Worm (Caenorhabditis elegans): ENCODE results near the gene H24K24.2.

The H24K24.2 gene

DNA sequence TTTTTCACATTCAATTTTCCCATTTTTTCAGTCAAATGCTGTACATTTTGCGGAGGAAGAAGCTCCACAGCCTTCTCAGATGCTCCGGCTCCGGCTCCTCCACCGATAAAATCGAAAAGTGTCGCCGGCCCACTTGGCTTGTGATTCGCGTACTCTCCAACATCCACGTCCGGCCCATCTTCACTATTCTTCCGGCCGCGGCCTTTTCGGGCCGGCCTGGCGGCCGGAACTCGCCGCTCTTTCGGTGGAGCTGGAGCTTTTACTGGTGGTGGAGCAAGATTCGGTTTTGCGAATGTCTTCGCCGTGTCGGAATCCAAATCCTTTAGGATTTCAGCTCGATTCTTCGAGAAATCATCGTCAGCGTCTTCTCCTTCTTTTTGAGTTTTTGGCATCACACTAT, 25.0 kb downstream of the H24K24.2 start:
- no peak for TF ChIP-seq med-1 (GFP tag; optimal IDR thresholded peaks at IDR 0.05; ENCODE audit: insufficient read depth)

DNA sequence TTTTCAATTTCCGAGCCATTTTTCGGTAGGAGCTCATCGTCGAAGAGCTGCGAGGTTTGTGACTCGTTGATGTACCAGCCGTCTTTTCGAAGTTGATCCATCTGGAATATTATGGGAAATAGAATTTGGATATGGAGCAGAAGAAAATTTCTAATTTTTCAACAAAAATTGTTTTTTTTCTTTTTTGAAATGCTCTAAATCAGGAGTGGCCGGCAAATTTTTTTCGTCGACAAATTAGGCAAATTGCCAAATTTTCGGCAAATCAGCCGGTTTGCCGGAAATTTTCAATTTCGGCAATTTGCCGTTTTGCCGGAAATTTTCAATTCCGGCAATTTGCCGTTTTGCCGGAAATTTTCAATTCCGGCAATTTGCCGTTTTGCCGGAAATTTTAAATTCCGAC, 27.6 kb downstream of the H24K24.2 start, which contains the start of gene Y50D4C.3:
Gene Y50D4C.3 (minus strand): TSS at position 101 of the 400 bp plus-strand sequence.
- TF ChIP-seq flt-1 (GFP tag; IDR thresholded peaks at IDR 0.05) (no peak), ztf-29 (GFP tag; IDR thresholded peaks at IDR 0.05) (no peak), cog-1 (tag; optimal IDR thresholded peaks at IDR 0.05) (no peak), tab-1 (GFP tag; IDR thresholded peaks at IDR 0.05) (no peak), med-1 (GFP tag; optimal IDR thresholded peaks at IDR 0.05; ENCODE audit: insufficient read depth) (no peak), ztf-23 (GFP tag; IDR thresholded peaks at IDR 0.05) (no peak), ref-1 (GFP tag; conservative IDR thresholded peaks at IDR 0.05) (no peak), klf-2 (GFP tag; conservative IDR thresholded peaks at IDR 0.05) (no peak), T22C8.4 (GFP tag; IDR thresholded peaks at IDR 0.05) (no peak)

DNA sequence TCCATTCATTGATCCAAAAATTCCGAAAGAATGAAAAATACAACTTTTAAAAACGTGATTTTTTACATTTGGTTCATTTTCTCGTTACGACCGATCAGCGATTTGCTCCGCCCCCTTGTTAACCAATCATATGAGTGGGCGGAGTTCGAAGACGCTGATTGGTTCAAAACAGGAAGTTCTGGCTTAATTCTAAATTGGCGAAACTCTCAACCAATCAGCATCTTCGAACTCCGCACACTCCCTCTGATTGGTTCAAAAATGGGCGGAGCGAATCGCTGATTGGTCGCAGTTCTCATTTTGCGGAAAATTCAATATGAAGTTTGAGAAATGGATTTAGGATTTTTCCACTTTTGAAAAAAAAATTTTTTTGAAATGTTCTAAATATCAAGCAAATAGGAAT, 28.2 kb downstream of the H24K24.2 start:
- no peak for TF ChIP-seq T22C8.4 (GFP tag; IDR thresholded peaks at IDR 0.05)
- no peak for TF ChIP-seq ztf-23 (GFP tag; IDR thresholded peaks at IDR 0.05)
- TF ChIP-seq ztf-29 (GFP tag; IDR thresholded peaks at IDR 0.05) = no peak
- TF ChIP-seq flt-1 (GFP tag; IDR thresholded peaks at IDR 0.05) = no peak
- no peak for TF ChIP-seq klf-2 (GFP tag; conservative IDR thresholded peaks at IDR 0.05)
- TF ChIP-seq med-1 (GFP tag; optimal IDR thresholded peaks at IDR 0.05; ENCODE audit: insufficient read depth) = no peak

DNA sequence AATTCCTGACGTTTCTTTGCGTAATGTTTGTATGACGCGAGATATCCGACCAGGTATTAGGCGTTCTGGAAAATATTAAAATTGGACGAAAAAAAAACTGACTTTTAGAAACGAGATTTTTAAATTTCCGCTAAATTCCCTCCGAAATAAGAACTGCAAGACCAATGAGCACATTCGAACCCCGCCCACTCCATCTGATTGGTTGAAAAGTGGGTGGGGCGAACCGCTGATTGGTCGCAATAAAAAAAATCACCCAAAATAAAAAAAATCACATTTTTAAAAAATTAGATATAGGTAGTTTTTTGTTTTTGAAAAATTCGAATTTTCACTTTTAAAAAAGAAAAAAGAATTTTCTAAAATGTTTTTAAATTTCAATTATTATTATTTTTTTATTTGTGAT, 31.5 kb downstream of the H24K24.2 start:
- TF ChIP-seq ref-1 (GFP tag; conservative IDR thresholded peaks at IDR 0.05) = no peak
- no peak for TF ChIP-seq ztf-29 (GFP tag; IDR thresholded peaks at IDR 0.05)
- TF ChIP-seq tab-1 (GFP tag; IDR thresholded peaks at IDR 0.05) = no peak
- TF ChIP-seq med-1 (GFP tag; optimal IDR thresholded peaks at IDR 0.05; ENCODE audit: insufficient read depth) = no peak
- TF ChIP-seq klf-2 (GFP tag; conservative IDR thresholded peaks at IDR 0.05) = no peak
- no peak for TF ChIP-seq cog-1 (tag; optimal IDR thresholded peaks at IDR 0.05)
- TF ChIP-seq flt-1 (GFP tag; IDR thresholded peaks at IDR 0.05) = no peak
- TF ChIP-seq ztf-23 (GFP tag; IDR thresholded peaks at IDR 0.05) = no peak
- no peak for TF ChIP-seq T22C8.4 (GFP tag; IDR thresholded peaks at IDR 0.05)

DNA sequence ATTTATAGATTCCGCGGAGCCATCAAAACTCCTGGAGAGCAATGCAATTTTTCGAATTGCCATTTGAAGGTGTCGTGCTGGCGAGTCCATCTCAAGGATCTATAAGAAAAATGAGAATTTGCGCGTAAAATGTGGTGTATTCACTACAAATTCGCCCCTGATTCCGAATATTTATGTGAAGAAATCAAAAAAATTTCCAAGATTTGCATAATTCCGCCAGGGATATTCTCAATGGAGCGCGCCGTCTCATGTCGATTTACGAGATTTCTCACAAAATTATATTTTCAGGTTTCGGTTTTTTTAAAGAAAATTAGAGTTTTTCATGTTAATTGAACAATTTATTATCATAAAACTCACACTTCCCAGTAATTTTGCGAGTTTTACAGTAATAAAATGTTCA, 32.2 kb downstream of the H24K24.2 start, which contains the start of gene Y50D4C.6:
Gene Y50D4C.6 (minus strand): TSS at position 101 of the 400 bp plus-strand sequence.
- TF ChIP-seq cog-1 (tag; optimal IDR thresholded peaks at IDR 0.05) = no peak
- no peak for TF ChIP-seq tab-1 (GFP tag; IDR thresholded peaks at IDR 0.05)
- no peak for TF ChIP-seq ref-1 (GFP tag; conservative IDR thresholded peaks at IDR 0.05)
- no peak for TF ChIP-seq ztf-23 (GFP tag; IDR thresholded peaks at IDR 0.05)
- TF ChIP-seq flt-1 (GFP tag; IDR thresholded peaks at IDR 0.05) = no peak
- TF ChIP-seq klf-2 (GFP tag; conservative IDR thresholded peaks at IDR 0.05) = no peak
- no peak for TF ChIP-seq T22C8.4 (GFP tag; IDR thresholded peaks at IDR 0.05)
- no peak for TF ChIP-seq ztf-29 (GFP tag; IDR thresholded peaks at IDR 0.05)
- TF ChIP-seq med-1 (GFP tag; optimal IDR thresholded peaks at IDR 0.05; ENCODE audit: insufficient read depth) = no peak

DNA sequence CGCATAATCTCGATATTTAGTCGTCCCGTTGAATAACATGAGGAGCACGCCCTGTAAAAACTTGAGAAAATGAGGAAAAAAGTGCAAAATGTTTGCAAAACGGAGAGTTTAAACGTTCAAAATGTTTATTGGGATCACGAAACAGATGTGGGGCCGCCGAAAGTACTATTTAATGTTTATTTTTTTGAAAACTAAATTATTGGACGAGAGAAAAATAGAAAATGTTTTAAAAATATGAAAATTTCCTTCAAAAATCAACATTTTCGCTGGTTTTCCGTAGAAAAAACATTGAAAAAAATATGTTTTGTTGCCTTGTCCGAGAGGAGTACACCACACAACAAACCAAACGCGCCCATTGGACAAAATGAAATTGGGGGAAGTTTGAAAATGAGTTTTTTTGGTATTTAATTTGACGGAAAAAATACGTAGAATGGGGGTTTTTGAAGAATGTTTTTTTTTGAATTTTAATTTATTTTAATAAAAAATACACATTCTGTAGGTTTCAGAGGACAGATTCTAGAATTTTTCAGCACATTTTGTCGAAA, 47.2 kb downstream of the H24K24.2 start, which contains the start of gene sqv-6:
Gene sqv-6 (minus strand): TSS at position 51 of the 545 bp plus-strand sequence.
- TF ChIP-seq flt-1 (GFP tag; IDR thresholded peaks at IDR 0.05) (no peak), med-1 (GFP tag; optimal IDR thresholded peaks at IDR 0.05; ENCODE audit: insufficient read depth) (no peak), cog-1 (tag; optimal IDR thresholded peaks at IDR 0.05) (no peak), ztf-29 (GFP tag; IDR thresholded peaks at IDR 0.05) (no peak), klf-2 (GFP tag; conservative IDR thresholded peaks at IDR 0.05) (no peak), ref-1 (GFP tag; conservative IDR thresholded peaks at IDR 0.05) (no peak), T22C8.4 (GFP tag; IDR thresholded peaks at IDR 0.05) (no peak), ztf-23 (GFP tag; IDR thresholded peaks at IDR 0.05) (no peak), tab-1 (GFP tag; IDR thresholded peaks at IDR 0.05) (no peak)

DNA sequence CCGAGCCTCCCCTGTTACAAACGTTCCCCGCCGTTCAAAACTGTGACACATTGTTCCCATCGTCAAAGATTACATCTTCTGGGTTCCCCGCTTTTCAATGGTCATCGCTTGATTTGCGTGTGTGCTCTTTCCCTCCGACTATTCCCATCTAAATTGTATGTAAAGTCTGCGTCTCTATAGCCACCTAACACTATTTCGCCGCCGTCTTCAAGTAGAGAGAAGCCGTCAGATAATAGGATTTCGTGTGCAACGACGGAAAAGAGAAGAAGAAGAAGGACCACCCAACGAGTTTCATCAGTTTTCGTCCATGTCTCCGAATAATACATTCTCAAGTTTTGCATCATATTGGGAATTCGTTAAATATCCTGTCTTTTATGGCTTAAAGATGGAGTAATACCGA, 48.6 kb downstream of the H24K24.2 start:
- no peak for TF ChIP-seq ztf-29 (GFP tag; IDR thresholded peaks at IDR 0.05)
- TF ChIP-seq cog-1 (tag; optimal IDR thresholded peaks at IDR 0.05) = no peak
- no peak for TF ChIP-seq flt-1 (GFP tag; IDR thresholded peaks at IDR 0.05)

DNA sequence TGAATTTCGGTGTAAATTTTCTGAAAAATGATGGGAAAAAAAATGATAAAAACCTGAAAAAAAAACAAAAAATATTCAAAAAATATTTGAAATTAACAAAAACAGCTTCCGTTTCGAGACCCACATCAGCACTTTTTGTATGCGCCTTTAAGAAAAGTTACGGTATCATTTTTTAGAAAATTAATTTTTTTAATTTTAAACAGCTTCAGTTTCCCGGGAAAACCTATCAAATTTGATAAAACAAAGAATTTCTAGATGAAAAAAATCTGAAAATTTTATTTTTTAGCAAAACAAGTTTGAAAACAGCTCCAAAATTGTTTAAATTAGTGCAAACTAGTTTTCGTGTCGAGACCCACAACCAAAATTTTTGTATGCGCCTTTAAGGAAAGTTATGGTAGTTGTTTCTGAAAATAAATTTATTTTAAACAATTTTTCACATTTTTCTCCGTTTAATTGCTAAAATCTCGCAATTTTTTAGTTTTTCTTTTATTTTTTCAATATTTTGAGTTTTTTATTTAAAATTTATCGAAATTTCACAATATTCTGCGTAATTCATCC, 51.5 kb downstream of the H24K24.2 start:
- TF ChIP-seq cog-1 (tag; optimal IDR thresholded peaks at IDR 0.05) (no peak), ref-1 (GFP tag; conservative IDR thresholded peaks at IDR 0.05) (no peak), ztf-23 (GFP tag; IDR thresholded peaks at IDR 0.05) (no peak), flt-1 (GFP tag; IDR thresholded peaks at IDR 0.05) (no peak), med-1 (GFP tag; optimal IDR thresholded peaks at IDR 0.05; ENCODE audit: insufficient read depth) (no peak), ztf-29 (GFP tag; IDR thresholded peaks at IDR 0.05) (no peak), tab-1 (GFP tag; IDR thresholded peaks at IDR 0.05) (no peak)

DNA sequence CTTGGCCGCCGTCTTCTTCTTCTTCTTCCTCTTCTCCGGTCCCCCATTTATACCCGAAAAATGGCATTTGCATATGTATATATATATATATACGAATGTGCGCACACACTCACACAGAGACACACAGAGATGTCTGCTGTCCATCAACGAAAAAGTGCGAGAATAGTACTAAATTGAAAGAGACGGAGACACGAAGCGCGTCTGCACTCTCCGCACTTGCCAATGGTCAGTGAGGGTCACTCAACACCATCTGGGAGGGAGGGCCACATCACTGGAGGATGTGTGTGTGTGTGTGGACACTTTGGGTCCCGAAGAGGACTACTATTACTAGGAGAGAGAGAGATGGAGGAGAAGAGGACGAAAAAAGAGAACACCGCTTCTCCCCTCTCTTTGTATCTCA, 57.6 kb downstream of the H24K24.2 start:
- peak; percentile 86 for TF ChIP-seq cog-1 (tag; optimal IDR thresholded peaks at IDR 0.05)
- peak; percentile 70; the same call in 1 of the 2 replicates for TF ChIP-seq flt-1 (GFP tag; IDR thresholded peaks at IDR 0.05)
- no peak for TF ChIP-seq klf-2 (GFP tag; conservative IDR thresholded peaks at IDR 0.05)
